Worm (Caenorhabditis elegans) whole organism, L1 larva: ENCODE data around the gene F39H12.1.

Experiments used
- aly-2 ChIP-seq: fragments of 150-350 bp; optimal IDR thresholded peaks from 2 replicates; lab custom pipeline; 2014; ENCODE audit warnings: missing biosample characterization, missing genetic modification characterization
- ama-1 ChIP-seq: fragments of 150-350 bp; optimal IDR thresholded peaks from 2 replicates; lab custom pipeline; 2014
- nhr-71 ChIP-seq: sonication (generic microtip); optimal IDR thresholded peaks from 2 replicates; lab custom pipeline; 2016; ENCODE audit warnings: mild to moderate bottlenecking, missing genetic modification characterization, moderate library complexity, missing compliant biosample characterization
- sup-37 ChIP-seq: fragments of 200-800 bp; sonication (Bioruptor generic); optimal IDR thresholded peaks from 2 replicates; lab custom pipeline; 2018; ENCODE audit warnings: mild to moderate bottlenecking, missing genetic modification characterization, missing compliant biosample characterization

ce11 chrX:880367-880766, 45.8 kb downstream of the F39H12.1 start, which contains the start of gene ZC13.2:
- TF ChIP-seq sup-37 = no peak
- TF ChIP-seq nhr-71 (tag; lab: Kevin White, UChicago) = no peak
- no peak for TF ChIP-seq ama-1 (lab: Kevin White, UChicago)
- no peak for TF ChIP-seq aly-2 (tag; lab: Kevin White, UChicago)
